Worm (Caenorhabditis elegans) whole organism, mixed stage, embryonic: ENCODE measurements around the gene F07F6.8.

Experiments used
- lsy-2 ChIP-seq: fragments of 150-350 bp; optimal IDR thresholded peaks from 2 replicates; lab custom pipeline; 2014; ENCODE audit warnings: missing biosample characterization, missing genetic modification characterization
- unc-62 ChIP-seq: fragments of 150-350 bp; optimal IDR thresholded peaks from 2 replicates; lab custom pipeline; 2014; ENCODE audit warnings: missing biosample characterization, missing genetic modification reagents, missing genetic modification characterization

- TF ChIP-seq unc-62 (GFP tag; lab: Kevin White, UChicago) (no peak), lsy-2 (tag; lab: Kevin White, UChicago) (peak; percentile 73)
These were observed 48.5 kb upstream of the F07F6.8 start, which contains the start of gene mrps-16 for ce11 chrII:5473946-5474423.
